Fruit fly (Drosophila melanogaster) whole organism, larva: ENCODE measurements around the gene ari-1.

Source experiments
- noc ChIP-seq: fragments of 200-800 bp; sonication (Bioruptor generic); optimal IDR thresholded peaks from 3 replicates; lab custom pipeline; 2019; ENCODE audit warnings: missing biosample characterization, mild to moderate bottlenecking, missing genetic modification characterization, moderate library complexity

ari-1 gene

DNA sequence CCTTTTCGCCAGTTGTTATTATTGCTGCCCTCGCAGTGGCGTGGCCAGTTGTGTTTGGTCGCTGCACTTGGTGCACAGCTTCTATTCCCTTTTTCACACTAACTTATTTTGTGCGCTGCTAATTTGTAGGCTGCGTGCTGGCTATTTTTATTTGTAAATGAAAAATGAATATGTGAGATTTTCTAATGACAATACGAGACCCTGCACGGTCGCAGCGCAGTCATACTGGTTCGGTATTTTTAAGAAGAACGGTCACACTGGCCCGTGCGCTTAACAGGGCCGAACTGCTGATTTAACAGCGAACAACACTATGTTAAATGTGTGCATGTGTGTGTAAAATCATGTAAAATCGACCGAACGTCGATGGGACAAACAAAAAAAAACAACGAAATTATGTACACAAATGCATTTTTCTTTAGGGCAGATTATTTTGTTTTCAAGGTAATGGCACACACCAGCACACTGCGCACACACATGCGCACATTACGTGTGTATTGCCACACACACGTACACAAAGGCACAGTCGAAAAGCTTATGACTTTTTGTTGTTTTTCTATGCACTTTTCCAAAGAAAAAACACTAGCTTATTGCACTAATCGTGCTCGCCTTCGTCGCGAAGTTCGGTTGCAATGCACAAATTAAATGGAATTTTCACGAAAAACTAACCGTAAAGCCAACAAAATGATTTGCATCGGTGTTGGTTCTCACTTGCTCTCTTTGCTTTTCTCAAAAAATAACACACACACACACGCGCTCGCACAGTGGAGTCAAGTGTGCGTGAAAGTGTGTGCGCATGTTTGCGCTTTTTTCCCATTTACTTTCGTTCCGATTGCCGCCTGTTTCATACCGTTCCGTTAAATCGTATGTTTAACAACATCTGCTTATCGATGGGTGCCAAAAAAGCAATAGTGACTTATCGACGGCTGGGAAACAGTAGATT lies at the start of gene ari-1:
TSS of gene ari-1 (minus strand) at position 875 of the 940 bp plus-strand sequence.
- TF ChIP-seq noc (tag; lab: Kevin White, UChicago) = no peak

DNA sequence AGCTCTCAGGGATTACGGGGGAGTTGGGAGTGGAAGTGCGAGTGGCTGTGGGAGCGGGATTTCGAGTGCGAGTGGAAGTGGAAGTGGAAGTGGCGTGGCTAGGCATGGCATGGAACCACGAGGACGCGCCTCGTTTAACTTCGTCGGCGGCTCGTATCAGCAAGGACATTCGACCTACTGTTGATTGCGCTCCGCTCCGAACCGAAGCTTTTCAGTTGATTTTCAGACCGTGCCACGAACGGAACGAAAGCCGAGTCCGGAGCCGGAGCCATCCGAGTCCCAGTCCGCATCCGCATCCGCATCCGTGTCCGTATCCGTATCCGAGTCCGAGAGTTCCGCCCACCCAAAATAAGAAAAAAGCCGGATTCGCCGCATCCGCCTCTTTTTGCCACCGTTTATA lies 48.4 kb upstream of the ari-1 start:
- TF ChIP-seq noc (tag; lab: Kevin White, UChicago) = no peak

DNA sequence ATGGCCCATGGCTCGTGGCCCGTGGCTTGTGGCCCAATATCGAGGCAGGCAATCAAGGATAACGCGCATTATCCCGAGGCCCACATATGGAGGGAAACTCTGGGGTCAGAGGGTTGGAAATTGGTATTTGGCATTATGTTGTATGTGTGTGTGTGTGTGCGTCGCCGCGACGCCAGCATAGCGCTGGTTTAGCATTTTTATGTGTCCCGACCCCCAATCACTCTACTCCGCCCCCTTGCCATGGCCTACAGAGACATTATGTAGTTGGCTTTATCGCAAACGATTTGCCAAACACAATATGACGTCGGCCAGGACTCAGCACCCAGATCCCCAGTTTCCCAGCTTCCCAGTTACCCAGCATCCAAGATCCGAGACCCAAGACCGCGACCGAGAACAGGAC lies 43.6 kb upstream of the ari-1 start:
- no peak for TF ChIP-seq noc (tag; lab: Kevin White, UChicago)

DNA sequence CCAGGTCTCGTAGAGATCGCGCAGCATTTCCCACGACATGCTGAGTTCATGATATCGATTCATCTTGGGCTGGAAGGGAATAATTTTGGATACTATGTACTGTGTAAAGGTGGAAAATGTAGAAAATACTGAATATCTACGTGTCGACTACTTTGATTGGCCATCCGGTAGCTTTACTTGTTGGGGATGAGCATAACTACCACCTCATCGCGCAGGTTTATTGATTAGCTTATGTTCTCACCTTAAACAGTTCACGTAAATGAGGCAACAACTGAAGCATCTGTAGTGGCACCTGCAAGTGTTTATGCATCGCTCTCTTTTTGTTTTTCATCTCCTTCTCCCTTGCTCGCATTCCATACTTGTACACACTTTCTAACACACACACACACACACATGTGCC lies 41.8 kb upstream of the ari-1 start, which contains the start of gene Andorra:
TSS of gene Andorra (minus strand) at position 101 of the 400 bp plus-strand sequence.
- TF ChIP-seq noc (tag; lab: Kevin White, UChicago) = no peak

DNA sequence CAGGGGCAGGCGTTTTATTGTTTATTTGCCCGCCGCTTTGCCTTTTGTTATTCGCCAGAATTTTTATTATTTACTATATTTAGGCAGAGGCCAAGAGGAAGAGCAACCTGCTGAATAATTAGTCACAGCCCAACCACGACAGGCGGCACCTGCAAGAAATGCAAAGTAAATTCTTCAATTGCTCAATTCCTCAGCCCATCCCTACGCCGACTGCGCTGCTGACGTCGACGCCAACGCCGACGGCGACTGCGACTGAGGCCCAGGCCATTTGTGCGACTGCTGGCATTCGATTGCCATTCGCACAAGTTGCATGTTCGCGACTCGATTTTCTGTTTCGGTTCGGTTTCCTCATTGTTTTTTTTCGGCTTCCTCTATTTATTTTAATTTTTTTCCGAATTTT lies 39.7 kb upstream of the ari-1 start, which contains the start of gene Frq2:
TSS of gene Frq2 (plus strand) at position 301 of the 400 bp plus-strand sequence.
- TF ChIP-seq noc (tag; lab: Kevin White, UChicago) = no peak

DNA sequence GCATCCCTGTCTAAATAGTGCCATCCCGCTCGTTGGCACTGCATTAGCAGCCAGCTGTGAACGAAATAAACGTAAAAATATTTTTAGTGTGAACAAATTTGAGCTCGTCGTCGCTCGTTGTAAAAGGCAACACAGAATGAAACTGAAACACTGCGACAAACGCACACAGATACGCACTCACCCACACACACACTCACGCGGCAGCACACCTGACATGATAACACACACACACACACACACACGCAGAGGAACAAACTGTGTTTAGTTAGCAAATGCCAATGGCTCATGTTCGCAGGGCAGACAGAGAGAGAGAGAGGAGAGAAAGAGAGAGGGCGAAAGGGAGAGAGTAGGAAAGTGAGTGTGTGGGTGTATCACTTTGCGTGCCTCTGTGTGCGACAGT lies 21.4 kb upstream of the ari-1 start:
- TF ChIP-seq noc (tag; lab: Kevin White, UChicago) = no peak

DNA sequence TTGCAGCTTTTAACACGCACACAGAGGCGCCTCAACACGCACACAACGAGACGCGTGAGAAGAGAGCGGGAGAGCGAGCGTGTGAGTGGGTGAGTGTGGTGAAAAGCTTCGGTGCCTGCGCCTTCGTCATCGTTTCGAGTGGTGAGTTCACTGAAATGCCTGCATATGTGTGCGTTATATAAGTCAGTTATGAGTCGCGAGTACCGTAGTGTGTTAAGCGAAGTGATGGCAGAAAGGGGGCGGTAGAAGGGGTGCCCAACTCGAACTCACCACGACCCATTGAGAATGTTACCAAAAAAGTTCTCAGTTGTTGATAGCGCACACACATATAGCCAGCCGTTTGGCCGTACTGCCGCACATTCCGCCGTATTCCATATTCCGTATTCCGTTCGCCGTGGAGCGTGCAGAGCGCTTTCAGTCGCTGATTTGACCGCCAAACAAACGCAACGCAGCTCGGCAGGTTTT lies 17.4 kb upstream of the ari-1 start, which contains the start of gene Frq1:
TSS of gene Frq1 (plus strand) at position 415 of the 465 bp plus-strand sequence.
- TF ChIP-seq noc (tag; lab: Kevin White, UChicago) = no peak

DNA sequence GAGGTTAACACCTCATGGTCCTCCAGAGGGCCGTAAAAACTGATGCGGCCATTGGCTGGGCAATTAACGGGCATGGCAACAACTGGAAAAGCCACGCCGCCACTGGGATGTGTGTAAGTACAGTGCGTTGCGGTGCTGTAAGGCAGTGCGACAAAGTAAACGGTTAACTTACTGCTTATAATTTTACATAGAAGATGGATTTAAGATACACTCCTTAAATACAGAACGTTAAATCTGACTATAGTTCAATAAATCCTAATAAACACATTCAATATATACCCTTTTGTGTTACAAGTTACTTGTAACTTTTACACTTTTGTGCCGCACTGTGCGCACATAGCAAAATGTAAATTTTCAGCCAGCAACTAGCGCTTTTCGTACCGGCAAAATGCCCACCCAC lies 15.4 kb upstream of the ari-1 start:
- no peak for TF ChIP-seq noc (tag; lab: Kevin White, UChicago)

DNA sequence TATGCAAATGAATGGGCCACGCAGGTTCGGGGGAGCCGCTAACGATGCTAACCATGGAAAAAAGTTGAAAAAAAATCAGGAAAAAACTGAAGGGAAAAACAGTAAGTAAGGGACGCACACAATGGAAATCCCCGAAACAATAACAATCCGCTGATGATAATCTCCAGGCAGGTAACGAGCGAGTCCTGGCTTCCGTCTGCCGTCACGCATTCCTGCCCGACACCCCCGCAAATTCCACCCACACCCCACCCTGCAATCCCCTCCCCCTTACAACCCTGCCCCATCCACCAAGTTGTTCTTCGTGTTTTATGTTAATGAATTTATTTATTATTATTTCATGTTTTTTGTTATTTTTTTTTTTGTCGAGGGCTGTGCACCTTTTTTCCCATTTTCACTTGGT lies 13.7 kb upstream of the ari-1 start:
- no peak for TF ChIP-seq noc (tag; lab: Kevin White, UChicago)

DNA sequence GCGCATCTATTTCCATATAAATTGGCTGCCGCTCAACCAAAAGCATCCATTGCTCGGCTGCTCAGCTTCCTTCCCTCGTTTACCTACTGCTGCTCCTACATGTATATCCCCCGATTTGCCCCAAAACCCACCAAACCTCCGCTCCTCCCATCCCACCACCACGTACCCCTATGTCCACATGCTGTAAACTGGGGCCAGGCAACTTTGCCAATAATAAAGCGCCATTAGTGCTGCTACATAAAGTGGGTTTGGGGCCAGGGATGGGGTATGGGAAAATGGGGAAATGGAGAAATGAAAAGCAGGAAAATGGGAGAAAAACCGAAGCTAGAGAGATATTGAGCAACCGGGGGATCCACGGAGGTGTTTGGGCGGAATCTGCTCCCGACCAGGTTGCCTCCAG lies 11.7 kb upstream of the ari-1 start:
- no peak for TF ChIP-seq noc (tag; lab: Kevin White, UChicago)

DNA sequence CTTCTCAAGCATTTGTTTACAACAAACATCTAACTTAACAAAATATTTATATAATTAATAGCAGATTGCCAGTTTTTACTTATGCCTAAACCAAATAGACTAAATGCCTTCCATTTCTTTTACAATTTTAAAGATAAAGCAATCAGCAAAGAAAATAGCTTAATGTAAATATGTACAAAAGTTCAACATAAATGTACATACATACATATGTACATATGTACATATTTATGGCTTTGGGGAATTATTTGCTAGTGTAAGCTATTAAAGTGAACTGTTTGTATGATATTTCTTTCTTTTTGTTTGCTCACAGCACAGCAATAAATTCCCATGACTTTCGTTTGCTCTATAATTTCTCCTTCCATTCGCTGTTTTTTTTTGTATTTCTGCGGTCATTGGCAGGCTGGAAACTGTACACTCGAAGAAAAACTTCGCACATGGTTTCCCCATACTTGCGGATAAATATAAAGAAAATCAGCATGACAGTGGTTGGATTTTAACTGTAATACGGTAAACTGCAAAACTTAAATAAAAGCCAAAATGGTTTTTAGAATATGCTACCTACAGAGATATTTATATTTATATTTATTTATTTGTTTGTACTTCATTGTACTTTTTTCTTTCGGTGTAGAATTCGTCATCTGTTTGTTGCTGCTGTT lies 3.5 kb upstream of the ari-1 start:
- TF ChIP-seq noc (tag; lab: Kevin White, UChicago) = no peak

DNA sequence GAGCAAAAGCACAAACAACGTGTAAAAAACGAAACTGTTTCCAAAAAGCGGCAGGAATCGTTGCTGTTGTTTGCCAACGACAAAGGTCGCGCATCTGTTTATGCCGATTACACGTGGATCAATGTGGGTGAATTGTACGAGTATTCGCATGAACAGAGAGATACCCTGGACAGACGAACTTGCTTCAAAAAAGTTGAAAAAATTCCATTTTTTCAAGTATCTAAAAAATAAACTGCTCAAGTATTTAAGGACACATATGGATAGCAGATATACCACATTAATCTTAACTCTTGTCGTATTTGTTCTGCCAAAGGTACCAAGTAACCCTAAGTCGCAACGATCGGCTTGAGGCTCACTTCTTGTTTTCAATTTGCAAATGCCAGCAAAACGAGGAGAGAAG lies 2.4 kb upstream of the ari-1 start:
- TF ChIP-seq noc (tag; lab: Kevin White, UChicago) = no peak

DNA sequence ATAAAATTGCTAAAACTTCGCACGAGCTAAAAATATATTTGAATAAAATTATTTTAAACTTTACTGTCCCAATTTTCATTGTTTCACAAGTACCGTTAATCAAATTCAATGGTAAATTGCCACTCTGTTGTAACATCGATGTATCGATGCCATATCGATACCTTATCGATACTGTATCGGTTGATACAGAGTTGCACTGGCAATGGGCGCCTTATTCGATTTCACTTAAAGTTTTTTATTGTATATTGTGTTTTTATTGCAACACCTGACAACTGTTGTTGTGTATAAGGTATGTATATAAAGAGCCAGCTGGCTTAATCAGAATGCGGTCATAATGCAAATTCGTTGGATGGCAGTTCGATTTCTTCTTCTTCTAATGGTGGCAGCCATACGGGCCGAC lies 713 bp upstream of the ari-1 start, which contains the start of gene CG43229:
TSS of gene CG43229 (plus strand) at position 246 of the 400 bp plus-strand sequence.
- TF ChIP-seq noc (tag; lab: Kevin White, UChicago) = no peak

DNA sequence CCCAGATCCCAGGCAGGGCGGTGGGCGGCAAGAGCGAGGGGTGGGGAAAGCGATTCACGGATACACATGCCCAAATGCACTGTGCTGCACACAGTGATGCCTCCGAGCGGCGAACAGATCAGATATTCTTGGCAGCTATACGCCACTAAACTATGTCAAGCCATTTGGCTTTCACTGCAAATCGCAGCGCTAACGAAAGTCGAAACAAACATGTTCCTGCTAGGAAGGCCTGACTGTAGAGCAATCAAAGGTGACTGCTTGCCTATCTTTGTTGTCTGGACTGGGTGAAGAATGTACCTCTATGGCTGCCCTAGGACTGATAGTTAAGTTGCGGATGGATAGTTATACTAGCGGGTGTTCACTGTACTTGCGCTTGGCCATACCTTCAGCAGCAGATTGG lies 1.5 kb downstream of the ari-1 start:
- TF ChIP-seq noc (tag; lab: Kevin White, UChicago) = no peak

DNA sequence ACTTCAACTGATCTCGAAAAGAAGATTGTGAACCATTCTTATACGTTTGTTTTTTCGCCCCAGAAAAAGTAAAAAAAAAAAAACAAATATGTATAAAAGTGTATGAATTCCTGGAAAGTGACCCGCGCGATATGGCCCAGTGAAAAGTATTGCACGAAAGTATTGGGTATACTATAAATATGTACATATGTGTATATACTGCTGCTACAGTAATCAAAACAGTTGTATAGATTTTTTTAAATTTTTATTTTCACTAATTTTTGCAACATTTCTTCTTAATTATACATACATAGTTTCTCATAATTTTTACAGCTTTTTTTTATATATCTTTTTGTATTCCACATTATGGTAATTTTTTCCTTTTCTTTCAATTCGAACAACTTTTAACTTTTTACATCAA lies 7.4 kb downstream of the ari-1 start, which contains the start of gene CG43133:
TSS of gene CG43133 (minus strand) at position 11 of the 400 bp plus-strand sequence.
- TF ChIP-seq noc (tag; lab: Kevin White, UChicago) = no peak

DNA sequence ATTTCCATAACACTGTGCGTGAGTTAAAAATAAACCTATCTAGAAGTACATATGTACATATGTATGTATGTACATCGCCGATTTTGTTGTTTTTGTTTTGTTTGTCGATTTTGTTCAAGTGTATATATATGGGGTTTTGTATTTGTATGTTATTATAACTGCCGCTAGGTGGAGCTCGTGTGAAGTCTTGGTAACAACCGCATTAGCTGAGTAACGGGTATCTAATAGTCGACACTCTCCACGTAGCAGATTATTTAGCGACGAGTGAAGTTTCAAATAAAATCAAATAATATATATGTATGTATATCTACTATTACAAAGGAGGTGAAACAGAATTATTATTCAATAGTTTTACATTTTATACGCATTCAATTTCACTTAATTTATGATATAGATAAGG lies 8.3 kb downstream of the ari-1 start:
- no peak for TF ChIP-seq noc (tag; lab: Kevin White, UChicago)
